Worm (Caenorhabditis elegans): Measurements from ENCODE around the gene psr-1.

The psr-1 gene

ce11 chrIV:4653708-4654107 lies 646 bp downstream of the psr-1 start:
- no peak for TF ChIP-seq peb-1 (tag; optimal IDR thresholded peaks at IDR 0.05)
- TF ChIP-seq ama-1 (optimal IDR thresholded peaks at IDR 0.05) = no peak
- no peak for TF ChIP-seq nhr-23 (tag; optimal IDR thresholded peaks at IDR 0.05)
- TF ChIP-seq blmp-1 (tag; optimal IDR thresholded peaks at IDR 0.05; ENCODE audit: insufficient read depth) = no peak
- no peak for TF ChIP-seq nhr-237 (tag; optimal IDR thresholded peaks at IDR 0.05)
- no peak for TF ChIP-seq skn-1 (tag; optimal IDR thresholded peaks at IDR 0.05)
- no peak for TF ChIP-seq mab-5 (tag; optimal IDR thresholded peaks at IDR 0.05)
- no peak for TF ChIP-seq unc-62 (GFP tag; optimal IDR thresholded peaks at IDR 0.05)
- TF ChIP-seq gmeb-1 (tag; optimal IDR thresholded peaks at IDR 0.05) = no peak
- TF ChIP-seq aly-2 (tag; optimal IDR thresholded peaks at IDR 0.05) = no peak
- no peak for TF ChIP-seq ceh-16 (tag; optimal IDR thresholded peaks at IDR 0.05)
- no peak for TF ChIP-seq lin-11 (tag; optimal IDR thresholded peaks at IDR 0.05)
- no peak for TF ChIP-seq R02D3.7 (tag; optimal IDR thresholded peaks at IDR 0.05)
- no peak for TF ChIP-seq lin-39 (tag; optimal IDR thresholded peaks at IDR 0.05)
- no peak for TF ChIP-seq nhr-12 (tag; optimal IDR thresholded peaks at IDR 0.05)
- TF ChIP-seq mbf-1 (tag; optimal IDR thresholded peaks at IDR 0.05) = no peak

ce11 chrIV:4655979-4656378 lies 2.9 kb downstream of the psr-1 start:
- TF ChIP-seq elt-3 (tag; optimal IDR thresholded peaks at IDR 0.05) (no peak), zag-1 (tag; optimal IDR thresholded peaks at IDR 0.05) (no peak), sma-9 (GFP tag; optimal IDR thresholded peaks at IDR 0.05) (no peak), sma-9 (tag; optimal IDR thresholded peaks at IDR 0.05) (no peak), blmp-1 (tag; optimal IDR thresholded peaks at IDR 0.05; ENCODE audit: insufficient read depth) (no peak), lsy-2 (tag; optimal IDR thresholded peaks at IDR 0.05) (no peak), mdl-1 (tag; optimal IDR thresholded peaks at IDR 0.05) (no peak), unc-39 (tag; optimal IDR thresholded peaks at IDR 0.05) (no peak), nhr-237 (tag; optimal IDR thresholded peaks at IDR 0.05) (no peak), peb-1 (tag; optimal IDR thresholded peaks at IDR 0.05) (no peak), unc-62 (GFP tag; optimal IDR thresholded peaks at IDR 0.05) (no peak), ceh-16 (tag; optimal IDR thresholded peaks at IDR 0.05) (no peak), R02D3.7 (tag; optimal IDR thresholded peaks at IDR 0.05) (no peak), egl-27 (tag; optimal IDR thresholded peaks at IDR 0.05) (no peak)

- no peak for TF ChIP-seq lsy-2 (tag; optimal IDR thresholded peaks at IDR 0.05)
- no peak for TF ChIP-seq sma-9 (GFP tag; optimal IDR thresholded peaks at IDR 0.05)
- no peak for TF ChIP-seq sma-9 (tag; optimal IDR thresholded peaks at IDR 0.05)
- TF ChIP-seq snpc-4 (tag; optimal IDR thresholded peaks at IDR 0.05) = no peak
- TF ChIP-seq lin-39 (tag; optimal IDR thresholded peaks at IDR 0.05) = no peak
- TF ChIP-seq egl-27 (tag; optimal IDR thresholded peaks at IDR 0.05) = no peak
- TF ChIP-seq elt-1 (tag; optimal IDR thresholded peaks at IDR 0.05) = no peak
- TF ChIP-seq nhr-23 (tag; optimal IDR thresholded peaks at IDR 0.05) = no peak
- no peak for TF ChIP-seq dmd-4 (tag; optimal IDR thresholded peaks at IDR 0.05)
- no peak for TF ChIP-seq nhr-129 (tag; optimal IDR thresholded peaks at IDR 0.05)
- no peak for TF ChIP-seq skn-1 (tag; optimal IDR thresholded peaks at IDR 0.05)
Observed at ce11 chrIV:4656380-4656779, 3.3 kb downstream of the psr-1 start.

- TF ChIP-seq unc-39 (tag; optimal IDR thresholded peaks at IDR 0.05) (no peak), elt-3 (tag; optimal IDR thresholded peaks at IDR 0.05) (no peak), unc-55 (GFP tag; optimal IDR thresholded peaks at IDR 0.05) (no peak), nhr-237 (tag; optimal IDR thresholded peaks at IDR 0.05) (no peak), dmd-4 (tag; optimal IDR thresholded peaks at IDR 0.05) (no peak), fos-1 (tag; optimal IDR thresholded peaks at IDR 0.05) (no peak), Y55F3AM.14 (GFP tag; optimal IDR thresholded peaks at IDR 0.05) (no peak), nhr-25 (tag; optimal IDR thresholded peaks at IDR 0.05) (no peak), lin-39 (tag; optimal IDR thresholded peaks at IDR 0.05) (no peak), zag-1 (tag; optimal IDR thresholded peaks at IDR 0.05) (no peak), mdl-1 (tag; optimal IDR thresholded peaks at IDR 0.05) (no peak), mab-5 (tag; optimal IDR thresholded peaks at IDR 0.05) (no peak), nhr-77 (tag; optimal IDR thresholded peaks at IDR 0.05) (no peak), sma-9 (GFP tag; optimal IDR thresholded peaks at IDR 0.05) (no peak), sma-9 (tag; optimal IDR thresholded peaks at IDR 0.05) (no peak)
Observed at ce11 chrIV:4657874-4658273, 4.8 kb downstream of the psr-1 start, which contains the start of gene col-111. Gene col-111, minus strand, starts transcription at chrIV:4657974.

ce11 chrIV:4659277-4659676 lies 6.2 kb downstream of the psr-1 start, which contains the start of gene mrps-21:
Gene mrps-21, minus strand, starts transcription at chrIV:4659517.
- no peak for TF ChIP-seq mdl-1 (tag; optimal IDR thresholded peaks at IDR 0.05)
- peak; percentile 5 for TF ChIP-seq ama-1 (optimal IDR thresholded peaks at IDR 0.05)
